Worm (Caenorhabditis elegans) whole organism, dauer: ENCODE data around the gene clhm-1.

ENCODE experiments used
- unc-62 ChIP-seq: sonication (generic microtip); optimal IDR thresholded peaks from 2 replicates; lab custom pipeline; 2017; ENCODE audit warnings: missing biosample characterization, missing genetic modification reagents, missing genetic modification characterization

Gene clhm-1

ce11 chrII:6836762-6837566, 33.8 kb downstream of the clhm-1 start:
- no peak for TF ChIP-seq unc-62 (GFP tag; lab: Kevin White, UChicago)

- TF ChIP-seq unc-62 (GFP tag; lab: Kevin White, UChicago): no peak
Observed at ce11 chrII:6835972-6836595, 34.7 kb downstream of the clhm-1 start.

ce11 chrII:6835500-6835899, 35.3 kb downstream of the clhm-1 start:
- no peak for TF ChIP-seq unc-62 (GFP tag; lab: Kevin White, UChicago)

- TF ChIP-seq unc-62 (GFP tag; lab: Kevin White, UChicago): no peak
Observed at ce11 chrII:6834582-6835058, 36.2 kb downstream of the clhm-1 start, which contains the start of gene egl-27. Gene egl-27, plus strand, starts transcription at chrII:6835008.

- no peak for TF ChIP-seq unc-62 (GFP tag; lab: Kevin White, UChicago)
Observed at ce11 chrII:6833781-6834339, 36.9 kb downstream of the clhm-1 start.

ce11 chrII:6832695-6833389, 38.0 kb downstream of the clhm-1 start:
- TF ChIP-seq unc-62 (GFP tag; lab: Kevin White, UChicago): no peak

- TF ChIP-seq unc-62 (GFP tag; lab: Kevin White, UChicago): no peak
Observed at ce11 chrII:6832207-6832606, 38.6 kb downstream of the clhm-1 start.

- TF ChIP-seq unc-62 (GFP tag; lab: Kevin White, UChicago): no peak
Observed at ce11 chrII:6831531-6832201, 39.1 kb downstream of the clhm-1 start.

ce11 chrII:6830923-6831322, 39.9 kb downstream of the clhm-1 start:
- TF ChIP-seq unc-62 (GFP tag; lab: Kevin White, UChicago): no peak

- TF ChIP-seq unc-62 (GFP tag; lab: Kevin White, UChicago): no peak
Observed at ce11 chrII:6830012-6830411, 40.8 kb downstream of the clhm-1 start.

ce11 chrII:6829108-6829507, 41.7 kb downstream of the clhm-1 start:
- TF ChIP-seq unc-62 (GFP tag; lab: Kevin White, UChicago): no peak

- TF ChIP-seq unc-62 (GFP tag; lab: Kevin White, UChicago): no peak
Observed at ce11 chrII:6828073-6828900, 42.5 kb downstream of the clhm-1 start.

- TF ChIP-seq unc-62 (GFP tag; lab: Kevin White, UChicago): no peak
Observed at ce11 chrII:6827388-6827787, 43.4 kb downstream of the clhm-1 start.

ce11 chrII:6826726-6827125, 44.1 kb downstream of the clhm-1 start:
- TF ChIP-seq unc-62 (GFP tag; lab: Kevin White, UChicago): no peak
